Worm (Caenorhabditis elegans): ENCODE results near the gene W02D7.6.

W02D7.6 gene

DNA sequence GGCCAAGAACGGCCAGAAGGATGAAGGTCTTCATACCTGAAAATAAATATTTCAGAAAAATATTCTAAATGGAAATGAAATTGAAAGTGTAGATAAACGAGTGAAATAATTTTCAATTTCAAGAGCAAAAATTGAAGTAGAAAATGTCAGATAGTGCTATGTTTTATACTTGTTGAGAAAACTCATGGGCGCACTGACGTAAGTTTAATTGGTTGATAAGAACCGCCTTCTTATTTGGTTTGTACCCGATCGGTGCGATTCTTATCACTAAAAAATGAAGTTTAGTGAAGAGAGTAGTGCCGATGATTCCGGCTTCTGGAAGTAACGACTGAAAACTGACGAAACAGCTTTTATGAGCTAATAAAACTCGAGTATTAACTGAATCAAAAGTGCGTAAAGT lies 32.4 kb downstream of the W02D7.6 start, which contains the start of the genes asp-6 and asp-12:
Gene asp-6, minus strand, starts transcription at position 36 of the 400 bp plus-strand sequence.
Gene asp-12, plus strand, starts transcription at position 309 of the 400 bp plus-strand sequence.
- peak; percentile 80 for TF ChIP-seq pqm-1 (tag; optimal IDR thresholded peaks at IDR 0.05)
- TF ChIP-seq pha-4 (tag; optimal IDR thresholded peaks at IDR 0.05): peak; percentile 38
- peak; percentile 3 for TF ChIP-seq fos-1 (tag; optimal IDR thresholded peaks at IDR 0.05)
- TF ChIP-seq elt-2 (tag; optimal IDR thresholded peaks at IDR 0.05): peak; percentile 92
- no peak for TF ChIP-seq fkh-2 (tag; optimal IDR thresholded peaks at IDR 0.05)
- TF ChIP-seq eor-1 (tag; optimal IDR thresholded peaks at IDR 0.05): no peak
- TF ChIP-seq jun-1 (tag; optimal IDR thresholded peaks at IDR 0.05): peak; percentile 26
- no peak for TF ChIP-seq zag-1 (tag; optimal IDR thresholded peaks at IDR 0.05)

- TF ChIP-seq nhr-11 (tag; optimal IDR thresholded peaks at IDR 0.05) (no peak), ama-1 (optimal IDR thresholded peaks at IDR 0.05) (no peak), nhr-23 (tag; optimal IDR thresholded peaks at IDR 0.05) (no peak), nhr-77 (tag; optimal IDR thresholded peaks at IDR 0.05) (peak; percentile 55), sea-2 (GFP tag; optimal IDR thresholded peaks at IDR 0.05) (no peak), mdl-1 (tag; optimal IDR thresholded peaks at IDR 0.05) (no peak), lin-15B (tag; optimal IDR thresholded peaks at IDR 0.05) (no peak), pqm-1 (tag; optimal IDR thresholded peaks at IDR 0.05) (peak; percentile 91), elt-2 (tag; optimal IDR thresholded peaks at IDR 0.05) (peak; percentile 96), jun-1 (tag; optimal IDR thresholded peaks at IDR 0.05) (peak; percentile 43), skn-1 (tag; optimal IDR thresholded peaks at IDR 0.05) (peak; percentile 5)
Measured at ce11 chrV:8267275-8267674, 34.0 kb downstream of the W02D7.6 start.

DNA sequence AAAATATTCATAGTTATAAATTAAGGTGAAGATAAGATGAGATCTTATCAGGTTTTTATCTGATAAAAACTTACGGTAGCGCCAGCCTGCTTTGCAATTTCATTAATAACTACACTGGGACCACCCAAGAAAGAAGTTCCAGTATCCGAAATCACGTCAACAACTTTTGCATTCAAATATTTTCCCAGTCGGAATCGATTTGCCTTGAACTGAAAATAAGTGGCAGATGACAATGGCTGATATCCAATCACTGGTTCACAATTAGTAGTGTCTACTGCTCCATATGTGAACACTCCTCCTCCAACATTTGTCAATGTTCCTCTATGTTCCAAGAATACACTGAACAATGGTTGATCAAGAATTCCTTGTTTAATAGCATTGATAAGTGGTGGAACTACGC lies 35.1 kb downstream of the W02D7.6 start, which contains the start of gene F21F8.5:
Gene F21F8.5, minus strand, starts transcription at position 101 of the 400 bp plus-strand sequence.
- TF ChIP-seq mdl-1 (tag; optimal IDR thresholded peaks at IDR 0.05) (no peak), egl-5 (tag; optimal IDR thresholded peaks at IDR 0.05) (no peak), ceh-28 (tag; optimal IDR thresholded peaks at IDR 0.05) (no peak), skn-1 (tag; optimal IDR thresholded peaks at IDR 0.05) (no peak), pqm-1 (tag; optimal IDR thresholded peaks at IDR 0.05) (no peak), nhr-28 (tag; optimal IDR thresholded peaks at IDR 0.05) (no peak), elt-2 (tag; optimal IDR thresholded peaks at IDR 0.05) (no peak), unc-62 (GFP tag; optimal IDR thresholded peaks at IDR 0.05) (no peak), elt-3 (tag; optimal IDR thresholded peaks at IDR 0.05) (no peak), elt-1 (tag; optimal IDR thresholded peaks at IDR 0.05) (no peak), aly-2 (tag; optimal IDR thresholded peaks at IDR 0.05) (no peak), nhr-25 (tag; optimal IDR thresholded peaks at IDR 0.05) (no peak)

DNA sequence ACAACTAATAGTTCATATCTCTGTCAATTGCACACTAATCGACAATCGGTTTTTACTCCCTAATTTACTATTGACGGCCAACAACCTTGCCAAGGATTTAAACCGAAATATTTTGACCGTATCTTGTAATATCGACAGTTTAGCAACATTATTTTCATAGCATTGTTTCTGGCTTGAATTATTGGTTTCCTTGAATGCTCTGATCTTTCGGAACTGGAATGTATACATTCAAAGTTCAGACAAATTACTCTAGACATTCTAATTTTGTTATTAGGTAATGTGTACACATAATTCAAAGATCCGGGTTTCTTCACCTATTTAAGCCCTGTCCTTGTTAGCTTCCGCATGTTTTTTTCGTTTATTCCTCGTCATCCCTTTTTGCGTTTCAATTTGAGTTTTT lies 37.4 kb downstream of the W02D7.6 start, which contains the start of gene C16D9.9:
Gene C16D9.9, plus strand, starts transcription at position 301 of the 400 bp plus-strand sequence.
- TF ChIP-seq ztf-11 (tag; optimal IDR thresholded peaks at IDR 0.05) (no peak), elt-3 (tag; optimal IDR thresholded peaks at IDR 0.05) (no peak), nhr-76 (tag; optimal IDR thresholded peaks at IDR 0.05) (no peak), sea-2 (GFP tag; optimal IDR thresholded peaks at IDR 0.05) (no peak), ceh-9 (tag; optimal IDR thresholded peaks at IDR 0.05) (no peak), aly-2 (tag; optimal IDR thresholded peaks at IDR 0.05) (no peak), hmg-11 (tag; optimal IDR thresholded peaks at IDR 0.05) (no peak), jun-1 (tag; optimal IDR thresholded peaks at IDR 0.05) (no peak), egl-27 (tag; optimal IDR thresholded peaks at IDR 0.05) (no peak)

DNA sequence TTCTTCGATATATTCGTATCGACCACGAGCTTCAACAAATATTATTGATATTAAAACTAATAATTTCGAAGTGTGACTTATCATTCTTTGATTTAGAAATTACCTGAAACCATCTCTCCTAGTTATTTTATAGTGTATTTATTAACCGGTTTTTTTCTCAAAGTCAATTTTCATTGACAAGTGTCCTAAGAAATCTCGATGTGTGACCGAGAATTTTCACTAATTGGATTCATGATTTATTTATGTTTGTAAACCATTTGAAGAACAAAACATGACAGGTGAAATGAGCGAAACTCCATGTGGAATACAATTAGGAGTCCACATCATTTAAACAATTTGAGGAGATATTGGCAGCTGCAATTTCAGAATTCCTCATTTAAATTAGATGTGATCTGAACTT lies 37.8 kb downstream of the W02D7.6 start, which contains the start of gene C16D9.8:
Gene C16D9.8, minus strand, starts transcription at position 101 of the 400 bp plus-strand sequence.
- TF ChIP-seq ZK546.5 (tag; optimal IDR thresholded peaks at IDR 0.05) (no peak), elt-3 (tag; optimal IDR thresholded peaks at IDR 0.05) (no peak), nhr-43 (tag; optimal IDR thresholded peaks at IDR 0.05; ENCODE audit: poor library complexity, severe bottlenecking) (no peak), mml-1 (tag; optimal IDR thresholded peaks at IDR 0.05) (no peak), ceh-9 (tag; optimal IDR thresholded peaks at IDR 0.05) (no peak), fos-1 (tag; optimal IDR thresholded peaks at IDR 0.05) (no peak), hmg-11 (tag; optimal IDR thresholded peaks at IDR 0.05) (no peak), mdl-1 (tag; optimal IDR thresholded peaks at IDR 0.05) (no peak), ama-1 (optimal IDR thresholded peaks at IDR 0.05) (no peak), egl-27 (tag; optimal IDR thresholded peaks at IDR 0.05) (no peak), ztf-4 (tag; optimal IDR thresholded peaks at IDR 0.05) (no peak), ztf-11 (tag; optimal IDR thresholded peaks at IDR 0.05) (no peak)

All from whole organism, L3 larva.